Worm (Caenorhabditis elegans): ENCODE results near the gene Y43F8C.13.

DNA sequence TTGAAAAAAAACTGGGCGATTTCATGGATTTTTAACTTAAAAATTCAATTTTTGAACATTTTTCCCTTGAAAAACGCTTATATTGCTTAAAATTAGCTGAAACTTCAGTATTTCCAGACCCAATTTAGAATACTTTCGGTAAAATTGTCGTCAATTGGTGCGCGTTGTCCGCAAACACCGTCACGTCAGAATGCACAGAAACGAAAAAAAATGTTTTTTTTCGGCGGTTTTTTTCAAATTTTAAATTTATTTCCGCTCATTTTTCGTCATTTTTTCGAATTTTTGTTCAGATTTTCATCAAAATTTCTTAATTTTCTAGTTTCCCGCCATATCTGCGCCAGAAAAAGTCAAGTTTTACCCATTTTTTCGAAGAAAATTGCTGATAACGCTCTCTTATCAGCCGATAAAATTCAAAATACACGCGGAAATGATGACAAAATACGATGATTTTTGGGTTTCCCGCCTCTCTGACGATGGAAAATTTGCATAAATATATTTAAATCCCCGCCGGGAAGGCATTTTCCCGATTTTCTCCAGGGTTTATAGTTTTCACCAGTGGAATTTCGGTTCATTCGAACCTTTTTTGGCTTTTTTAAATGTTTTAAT, 23.8 kb downstream of the Y43F8C.13 start:
- TF ChIP-seq med-1 (GFP tag; optimal IDR thresholded peaks at IDR 0.05; ENCODE audit: insufficient read depth) (no peak), klf-2 (GFP tag; conservative IDR thresholded peaks at IDR 0.05) (no peak), T22C8.4 (GFP tag; IDR thresholded peaks at IDR 0.05) (no peak), ztf-23 (GFP tag; IDR thresholded peaks at IDR 0.05) (no peak), flt-1 (GFP tag; IDR thresholded peaks at IDR 0.05) (no peak), tab-1 (GFP tag; IDR thresholded peaks at IDR 0.05) (no peak), ztf-29 (GFP tag; IDR thresholded peaks at IDR 0.05) (no peak), cog-1 (tag; optimal IDR thresholded peaks at IDR 0.05) (no peak)
